Fruit fly (Drosophila melanogaster): ENCODE data around the gene CG32797.
A peak's percentile ranks its signal among the peaks of the same experiment; 100 is the strongest.

CG32797 gene

dm6 chrX:2469843-2470442, 44.3 kb upstream of the CG32797 start, which contains the start of gene boi (continued):
- no peak for TF ChIP-seq Hr4 (GFP tag; optimal IDR thresholded peaks at IDR 0.05)
- TF ChIP-seq salr (GFP tag; optimal IDR thresholded peaks at IDR 0.05): no peak
- TF ChIP-seq Sox102F (GFP tag; optimal IDR thresholded peaks at IDR 0.05): peak; percentile 46
- TF ChIP-seq acj6 (GFP tag; optimal IDR thresholded peaks at IDR 0.05): no peak
- no peak for TF ChIP-seq CG16779 (tag; optimal IDR thresholded peaks at IDR 0.05)
- no peak for TF ChIP-seq Hr39 (GFP tag; optimal IDR thresholded peaks at IDR 0.05)
- TF ChIP-seq CG8119 (GFP tag; IDR thresholded peaks at IDR 0.05): no peak
- TF ChIP-seq CG34406 (GFP tag; optimal IDR thresholded peaks at IDR 0.05): no peak

- TF ChIP-seq CG34406 (GFP tag; optimal IDR thresholded peaks at IDR 0.05) (peak; percentile 61), Hr39 (GFP tag; optimal IDR thresholded peaks at IDR 0.05) (peak; percentile 51), Eip78C (GFP tag) (peak; percentile 95), CG16779 (tag; optimal IDR thresholded peaks at IDR 0.05) (peak; percentile 44), spab (GFP tag; optimal IDR thresholded peaks at IDR 0.05) (peak; percentile 82), Met (GFP tag; optimal IDR thresholded peaks at IDR 0.05) (peak; percentile 55), Ets96B (tag; optimal IDR thresholded peaks at IDR 0.05) (peak; percentile 81), net (GFP tag; optimal IDR thresholded peaks at IDR 0.05) (peak; percentile 76), Hr4 (GFP tag; optimal IDR thresholded peaks at IDR 0.05) (peak; percentile 83), Smox (GFP tag; optimal IDR thresholded peaks at IDR 0.05) (peak; percentile 35), CG8632 (GFP tag; optimal IDR thresholded peaks at IDR 0.05) (peak; percentile 59), Gug (GFP tag; IDR thresholded peaks at IDR 0.05) (peak; percentile 87), Ets21C (GFP tag; optimal IDR thresholded peaks at IDR 0.05) (peak; percentile 0), fd59A (GFP tag; optimal IDR thresholded peaks at IDR 0.05) (peak; percentile 86), OdsH (GFP tag; optimal IDR thresholded peaks at IDR 0.05) (peak; percentile 84), CG6792 (GFP tag; optimal IDR thresholded peaks at IDR 0.05) (peak; percentile 74), achi (GFP tag; optimal IDR thresholded peaks at IDR 0.05) (peak; percentile 86), CG15336 (GFP tag; IDR thresholded peaks at IDR 0.05) (peak; percentile 93), topi (GFP tag; optimal IDR thresholded peaks at IDR 0.05) (peak; percentile 51), CG10669 (GFP tag; optimal IDR thresholded peaks at IDR 0.05) (peak; percentile 78), CG3032 (tag; optimal IDR thresholded peaks at IDR 0.05) (peak; percentile 84), CG8319 (GFP tag; optimal IDR thresholded peaks at IDR 0.05) (peak; percentile 57), salr (GFP tag; optimal IDR thresholded peaks at IDR 0.05) (peak; percentile 74 to 81), svp (GFP tag) (peak; percentile 86), Sox102F (GFP tag; optimal IDR thresholded peaks at IDR 0.05) (peak; percentile 40), CG31627 (GFP tag; optimal IDR thresholded peaks at IDR 0.05) (peak; percentile 50), Eip75B (GFP tag; optimal IDR thresholded peaks at IDR 0.05) (peak; percentile 87), CG9139 (GFP tag; optimal IDR thresholded peaks at IDR 0.05) (peak; percentile 59), CG6808 (GFP tag; optimal IDR thresholded peaks at IDR 0.05) (peak; percentile 86), lz (GFP tag; optimal IDR thresholded peaks at IDR 0.05) (peak; percentile 57), CG11294 (GFP tag; IDR thresholded peaks at IDR 0.05) (peak; percentile 76), CG3919 (GFP tag; optimal IDR thresholded peaks at IDR 0.05) (peak; percentile 88), fd85E (GFP tag; optimal IDR thresholded peaks at IDR 0.05) (no peak), Sox14 (GFP tag; optimal IDR thresholded peaks at IDR 0.05) (peak; percentile 88), vri (GFP tag; optimal IDR thresholded peaks at IDR 0.05) (peak; percentile 38), CG6854 (GFP tag; optimal IDR thresholded peaks at IDR 0.05) (no peak), Eip93F (GFP tag; optimal IDR thresholded peaks at IDR 0.05) (no peak), CG8119 (GFP tag; IDR thresholded peaks at IDR 0.05) (peak; percentile 91), pdm3 (GFP tag; optimal IDR thresholded peaks at IDR 0.05) (peak; percentile 84), CG6163 (GFP tag; IDR thresholded peaks at IDR 0.05) (peak; percentile 95), CG1621 (tag; optimal IDR thresholded peaks at IDR 0.05) (peak; percentile 81), CG6276 (GFP tag; optimal IDR thresholded peaks at IDR 0.05) (peak; percentile 81), esn (GFP tag; optimal IDR thresholded peaks at IDR 0.05) (peak; percentile 54), CG11902 (GFP tag; optimal IDR thresholded peaks at IDR 0.05) (peak; percentile 26), Blimp-1 (GFP tag; optimal IDR thresholded peaks at IDR 0.05) (no peak), CG7368 (GFP tag; optimal IDR thresholded peaks at IDR 0.05) (peak; percentile 66), dsx (GFP tag; optimal IDR thresholded peaks at IDR 0.05; ENCODE audit: poor library complexity, severe bottlenecking) (peak; percentile 80)
These were observed 42.9 kb upstream of the CG32797 start for dm6 chrX:2468576-2468975.

Data from whole organism, prepupa.